Fruit fly (Drosophila melanogaster) whole organism, embryonic: ENCODE data around the gene CG2145.
A peak's percentile ranks its signal among the peaks of the same experiment; 100 is the strongest.

Experiments used
- Abd-B ChIP-seq: fragments of 200-800 bp; sonication (Bioruptor generic); optimal IDR thresholded peaks from 2 replicates; lab custom pipeline; 2018; ENCODE audit warnings: missing biosample characterization, mild to moderate bottlenecking, missing genetic modification characterization, moderate library complexity
- Adf1 ChIP-seq: fragments of 200-800 bp; sonication (Bioruptor generic); IDR thresholded peaks from 2 replicates; pipeline ENCODE4 v1.3.6; 2022; ENCODE audit warnings: missing biosample characterization, missing genetic modification characterization
- BEAF-32 ChIP-seq: fragments of 200-800 bp; sonication (Bioruptor generic); optimal IDR thresholded peaks from 3 replicates; lab custom pipeline; 2017; ENCODE audit warnings: missing biosample characterization, missing genetic modification characterization, mild to moderate bottlenecking, moderate library complexity, missing genetic modification reagents
- CG12299 ChIP-seq: fragments of 200-800 bp; sonication (Bioruptor generic); optimal IDR thresholded peaks from 2 replicates; lab custom pipeline; 2018; ENCODE audit warnings: missing biosample characterization, mild to moderate bottlenecking, missing genetic modification characterization
- CG17385 ChIP-seq: fragments of 200-800 bp; sonication (Bioruptor generic); optimal IDR thresholded peaks from 3 replicates; lab custom pipeline; 2018; ENCODE audit warnings: missing biosample characterization, mild to moderate bottlenecking, missing genetic modification characterization
- CG17568 ChIP-seq: fragments of 200-800 bp; sonication (Bioruptor generic); optimal IDR thresholded peaks from 2 replicates; lab custom pipeline; 2018; ENCODE audit warnings: missing biosample characterization, mild to moderate bottlenecking, missing genetic modification characterization, moderate library complexity
- CG17829 ChIP-seq: fragments of 200-800 bp; optimal IDR thresholded peaks from 2 replicates; lab custom pipeline; 2019; ENCODE audit warnings: missing biosample characterization, mild to moderate bottlenecking, missing genetic modification characterization, moderate library complexity
- CG17912 ChIP-seq: fragments of 200-800 bp; sonication (Bioruptor generic); optimal IDR thresholded peaks from 2 replicates; lab custom pipeline; 2018; ENCODE audit warnings: missing biosample characterization, mild to moderate bottlenecking, missing genetic modification characterization
- CG31441 ChIP-seq: fragments of 200-800 bp; sonication (Bioruptor generic); IDR thresholded peaks from 2 replicates; pipeline ENCODE4 v1.3.6; 2022; ENCODE audit warnings: missing biosample characterization, missing genetic modification characterization
- CG3281 ChIP-seq: fragments of 200-800 bp; sonication (Bioruptor generic); optimal IDR thresholded peaks from 3 replicates; lab custom pipeline; 2017; ENCODE audit warnings: missing biosample characterization, mild to moderate bottlenecking, missing genetic modification characterization
- CG34376 ChIP-seq: fragments of 200-800 bp; sonication (Bioruptor generic); optimal IDR thresholded peaks from 2 replicates; lab custom pipeline; 2018; ENCODE audit warnings: missing biosample characterization, mild to moderate bottlenecking, missing genetic modification characterization
- CG4617 ChIP-seq: fragments of 200-800 bp; sonication (Bioruptor generic); optimal IDR thresholded peaks from 3 replicates; lab custom pipeline; 2016; ENCODE audit warnings: missing biosample characterization, missing genetic modification characterization, borderline replicate concordance
- CG4707 ChIP-seq: fragments of 200-800 bp; sonication (Bioruptor generic); optimal IDR thresholded peaks from 2 replicates; lab custom pipeline; 2018; ENCODE audit warnings: missing biosample characterization, mild to moderate bottlenecking, missing genetic modification characterization, moderate library complexity
- CG8290 ChIP-seq, 3 experiments: fragments of 200-800 bp; sonication (Bioruptor generic); optimal IDR thresholded peaks; 2 replicates each; lab custom pipeline; 2016 to 2019; ENCODE audit warnings: missing biosample characterization in 3 of 3, missing genetic modification characterization in 3 of 3, mild to moderate bottlenecking in 2 of 3, moderate library complexity in 1 of 3
- CoRest ChIP-seq: fragments of 200-800 bp; sonication (Bioruptor generic); optimal IDR thresholded peaks from 3 replicates; lab custom pipeline; 2018; ENCODE audit warnings: missing biosample characterization, mild to moderate bottlenecking, missing genetic modification characterization, moderate library complexity
- Dip3 ChIP-seq: fragments of 200-800 bp; sonication (Bioruptor generic); optimal IDR thresholded peaks from 3 replicates; lab custom pipeline; 2016; ENCODE audit warnings: missing biosample characterization, missing genetic modification characterization
- E2f1 ChIP-seq: fragments of 200-800 bp; sonication (Bioruptor generic); IDR thresholded peaks from 2 replicates; pipeline ENCODE4 v1.3.6; 2022; ENCODE audit warnings: missing biosample characterization, missing genetic modification characterization
- Elba2 ChIP-seq: fragments of 200-800 bp; sonication (Bioruptor generic); optimal IDR thresholded peaks from 3 replicates; lab custom pipeline; 2016; ENCODE audit warnings: missing biosample characterization, missing genetic modification characterization
- Fer3 ChIP-seq: fragments of 200-800 bp; sonication (Bioruptor generic); optimal IDR thresholded peaks from 2 replicates; lab custom pipeline; 2018; ENCODE audit warnings: missing biosample characterization, mild to moderate bottlenecking, missing genetic modification characterization, moderate library complexity
- GATAe ChIP-seq: fragments of 200-800 bp; sonication (Bioruptor generic); conservative IDR thresholded peaks from 2 replicates; pipeline ENCODE4 v1.3.6; 2022; ENCODE audit warnings: missing biosample characterization, missing genetic modification characterization
- H15 ChIP-seq: fragments of 200-800 bp; sonication (Bioruptor generic); IDR thresholded peaks from 3 replicates; pipeline ENCODE4 v1.3.6; 2022; ENCODE audit warnings: missing biosample characterization, missing genetic modification characterization
- HLHmδ ChIP-seq: fragments of 200-800 bp; sonication (Bioruptor generic); optimal IDR thresholded peaks from 2 replicates; lab custom pipeline; 2018; ENCODE audit warnings: missing biosample characterization, mild to moderate bottlenecking, missing genetic modification characterization, moderate library complexity
- Hey ChIP-seq: fragments of 200-800 bp; sonication (Bioruptor generic); optimal IDR thresholded peaks from 3 replicates; lab custom pipeline; 2018; ENCODE audit warnings: missing biosample characterization, mild to moderate bottlenecking, missing genetic modification characterization
- HmgD ChIP-seq: fragments of 200-800 bp; sonication (Bioruptor generic); optimal IDR thresholded peaks from 3 replicates; lab custom pipeline; 2016; ENCODE audit warnings: missing biosample characterization, missing genetic modification characterization
- Hr78 ChIP-seq, 2 experiments: fragments of 200-800 bp in 1 of 2; fragments of >200 bp in 1 of 2; sonication (Bioruptor generic) in 1 of 2; optimal IDR thresholded peaks; 2 replicates each; lab custom pipeline; 2017 to 2019; ENCODE audit warnings: missing biosample characterization in 2 of 2, missing genetic modification characterization in 2 of 2, mild to moderate bottlenecking in 1 of 2, moderate library complexity in 1 of 2
- Meics ChIP-seq: fragments of 200-800 bp; sonication (Bioruptor generic); optimal IDR thresholded peaks from 2 replicates; lab custom pipeline; 2017; ENCODE audit warnings: missing biosample characterization, mild to moderate bottlenecking, missing genetic modification characterization
- Poxn ChIP-seq: fragments of 200-800 bp; sonication (Bioruptor generic); IDR thresholded peaks from 2 replicates; pipeline ENCODE4 v1.3.6; 2022; ENCODE audit warnings: missing biosample characterization, missing genetic modification characterization
- Scr ChIP-seq: fragments of 200-800 bp; sonication (Bioruptor generic); IDR thresholded peaks from 2 replicates; pipeline ENCODE4 v1.3.6; 2022; ENCODE audit warnings: missing biosample characterization, missing genetic modification characterization; ENCODE audit not compliant: partially characterized antibody
- Six4 ChIP-seq: fragments of 200-800 bp; sonication (Bioruptor generic); optimal IDR thresholded peaks from 2 replicates; lab custom pipeline; 2016; ENCODE audit warnings: missing biosample characterization, missing genetic modification characterization
- Sox100B ChIP-seq: fragments of 200-800 bp; sonication (Bioruptor generic); optimal IDR thresholded peaks from 3 replicates; lab custom pipeline; 2018; ENCODE audit warnings: missing biosample characterization, mild to moderate bottlenecking, missing genetic modification characterization
- Tbp ChIP-seq: fragments of >200 bp; optimal IDR thresholded peaks from 2 replicates; lab custom pipeline; 2018; ENCODE audit warnings: missing biosample characterization, missing genetic modification characterization
- Trl ChIP-seq, 3 experiments: fragments of >200 bp in 2 of 3; fragments of 200-800 bp in 1 of 3; sonication (Bioruptor generic) in 1 of 3; optimal IDR thresholded peaks; 2 replicates in 1 of 3; 3 replicates in 2 of 3; lab custom pipeline; 2016 to 2017; ENCODE audit warnings: missing biosample characterization in 1 of 3, missing genetic modification characterization in 1 of 3
- bbx ChIP-seq: fragments of 200-800 bp; sonication (Bioruptor generic); IDR thresholded peaks from 2 replicates; pipeline ENCODE4 v1.3.6; 2022; ENCODE audit warnings: missing biosample characterization, missing genetic modification characterization; ENCODE audit not compliant: partially characterized antibody
- bowl ChIP-seq: fragments of 200-800 bp; sonication (Bioruptor generic); IDR thresholded peaks from 2 replicates; pipeline ENCODE4 v1.3.6; 2022; ENCODE audit warnings: missing biosample characterization, missing genetic modification characterization
- dpn ChIP-seq, 2 experiments: fragments of 200-800 bp; sonication (Bioruptor generic); optimal IDR thresholded peaks; 3 replicates each; lab custom pipeline; 2016; ENCODE audit warnings: missing biosample characterization in 2 of 2, missing genetic modification characterization in 2 of 2
- eve ChIP-seq, 2 experiments: fragments of >200 bp; optimal IDR thresholded peaks; 2 replicates each; lab custom pipeline; 2017; ENCODE audit warnings: missing biosample characterization in 2 of 2, missing genetic modification characterization in 2 of 2
- fd64A ChIP-seq: fragments of 200-800 bp; sonication (Bioruptor generic); optimal IDR thresholded peaks from 3 replicates; lab custom pipeline; 2018; ENCODE audit warnings: missing biosample characterization, mild to moderate bottlenecking, missing genetic modification characterization
- ftz-f1 ChIP-seq: fragments of 200-800 bp; sonication (Bioruptor generic); optimal IDR thresholded peaks from 2 replicates; lab custom pipeline; 2016; ENCODE audit warnings: missing biosample characterization, missing genetic modification characterization
- gsb ChIP-seq: fragments of 200-800 bp; sonication (Bioruptor generic); IDR thresholded peaks from 2 replicates; pipeline ENCODE4 v1.3.6; 2022; ENCODE audit warnings: missing biosample characterization, missing genetic modification characterization
- gt ChIP-seq: fragments of 200-800 bp; sonication (Bioruptor generic); IDR thresholded peaks from 2 replicates; pipeline ENCODE4 v1.3.6; 2022; ENCODE audit warnings: missing biosample characterization, missing genetic modification characterization
- kni ChIP-seq: fragments of 200-800 bp; sonication (Bioruptor generic); optimal IDR thresholded peaks from 3 replicates; lab custom pipeline; 2017; ENCODE audit warnings: mild to moderate bottlenecking, missing biosample characterization, missing genetic modification reagents, missing genetic modification characterization
- lov ChIP-seq, 2 experiments: fragments of 200-800 bp in 1 of 2; fragments of >200 bp in 1 of 2; sonication (Bioruptor generic) in 1 of 2; IDR thresholded peaks in 1 of 2; optimal IDR thresholded peaks in 1 of 2; 2 replicates in 1 of 2; 3 replicates in 1 of 2; pipeline versions ENCODE4 v1.3.6 to Lab custom; 2017 to 2022; ENCODE audit warnings: missing biosample characterization in 1 of 2, missing genetic modification characterization in 1 of 2
- nerfin-1 ChIP-seq: fragments of 200-800 bp; sonication (Bioruptor generic); optimal IDR thresholded peaks from 3 replicates; lab custom pipeline; 2019; ENCODE audit warnings: missing biosample characterization, mild to moderate bottlenecking, missing genetic modification characterization, moderate library complexity
- p53 ChIP-seq: fragments of 200-800 bp; sonication (Bioruptor generic); optimal IDR thresholded peaks from 2 replicates; lab custom pipeline; 2016; ENCODE audit warnings: missing biosample characterization, missing genetic modification characterization
- peb ChIP-seq: fragments of 200-800 bp; sonication (Bioruptor generic); IDR thresholded peaks from 2 replicates; pipeline ENCODE4 v1.3.6; 2022; ENCODE audit warnings: missing biosample characterization, missing genetic modification characterization
- psq ChIP-seq: fragments of 200-800 bp; sonication (Bioruptor generic); optimal IDR thresholded peaks from 2 replicates; lab custom pipeline; 2017; ENCODE audit warnings: missing biosample characterization, missing genetic modification characterization
- row ChIP-seq: fragments of 200-800 bp; sonication (Bioruptor generic); IDR thresholded peaks from 3 replicates; pipeline ENCODE4 v1.3.6; 2022; ENCODE audit warnings: missing biosample characterization, missing genetic modification characterization
- shn ChIP-seq: fragments of 200-800 bp; sonication (Bioruptor generic); optimal IDR thresholded peaks from 3 replicates; lab custom pipeline; 2016; ENCODE audit warnings: missing biosample characterization, missing genetic modification characterization
- sqz ChIP-seq: fragments of 200-800 bp; sonication (Bioruptor generic); optimal IDR thresholded peaks from 3 replicates; lab custom pipeline; 2018; ENCODE audit warnings: missing biosample characterization, mild to moderate bottlenecking, missing genetic modification characterization
- toy ChIP-seq: fragments of 200-800 bp; sonication (Bioruptor generic); IDR thresholded peaks from 2 replicates; pipeline ENCODE4 v1.3.6; 2022; ENCODE audit warnings: missing biosample characterization, missing genetic modification characterization

CG2145 gene

dm6 chrX:10927110-10927509 is at the start of gene CG2145:
Gene CG2145, plus strand, starts transcription at chrX:10927399.
- TF ChIP-seq p53 (GFP tag; lab: Kevin White, UChicago) (no peak), CG34376 (GFP tag; lab: Kevin White, UChicago) (peak; percentile 26), H15 (GFP tag; lab: Robert Waterston, UW) (no peak), Abd-B (GFP tag; lab: Kevin White, UChicago) (no peak), CG4617 (no peak), CG12299 (no peak), CG17568 (GFP tag; lab: Kevin White, UChicago) (no peak), CG3281 (GFP tag; lab: Kevin White, UChicago) (peak; percentile 0), CG17385 (no peak), HLHmδ (GFP tag; lab: Kevin White, UChicago) (no peak), CG17912 (GFP tag; lab: Kevin White, UChicago) (no peak), gt (GFP tag; lab: Robert Waterston, UW) (no peak), CG8290 (GFP tag; optimal IDR thresholded peaks at IDR 0.05; lab: Kevin White, UChicago) (no peak), CG8290 (tag; optimal IDR thresholded peaks at IDR 0.05; lab: Kevin White, UChicago) (peak in 1 of 2 experiments; percentile 20), eve (GFP tag; optimal IDR thresholded peaks at IDR 0.05; lab: Kevin White, UChicago) (no peak), CG17829 (tag; lab: Kevin White, UChicago) (no peak), BEAF-32 (no peak), Fer3 (peak; percentile 3), CG4707 (no peak), Scr (GFP tag; lab: Robert Waterston, UW) (no peak), ftz-f1 (GFP tag; lab: Kevin White, UChicago) (no peak), nerfin-1 (tag; lab: Kevin White, UChicago) (no peak), Dip3 (no peak), shn (no peak), GATAe (GFP tag; lab: Robert Waterston, UW) (no peak), bowl (no peak), Six4 (no peak), psq (GFP tag; lab: Kevin White, UChicago) (no peak), peb (no peak), dpn (GFP tag; optimal IDR thresholded peaks at IDR 0.05; lab: Kevin White, UChicago) (no peak), Poxn (GFP tag; lab: Robert Waterston, UW) (no peak), Hey (tag; lab: Kevin White, UChicago) (no peak), HmgD (GFP tag; lab: Kevin White, UChicago) (no peak), Adf1 (peak; percentile 73), row (GFP tag; lab: Robert Waterston, UW) (peak; percentile 18; the same call in 1 of the 3 replicates), sqz (GFP tag; lab: Kevin White, UChicago) (no peak), Meics (GFP tag; lab: Kevin White, UChicago) (no peak), Elba2 (GFP tag; lab: Kevin White, UChicago) (no peak), CoRest (peak; percentile 3), E2f1 (GFP tag; lab: Robert Waterston, UW) (no peak), Trl (optimal IDR thresholded peaks at IDR 0.05; lab: Kevin White, UChicago) (no peak), Trl (GFP tag; optimal IDR thresholded peaks at IDR 0.05; lab: Kevin White, UChicago) (no peak), lov (optimal IDR thresholded peaks at IDR 0.05; lab: Kevin White, UChicago) (no peak), lov (GFP tag; IDR thresholded peaks at IDR 0.05; lab: Robert Waterston, UW) (no peak), fd64A (GFP tag; lab: Kevin White, UChicago) (no peak), toy (no peak), Hr78 (GFP tag; optimal IDR thresholded peaks at IDR 0.05; lab: Kevin White, UChicago) (no peak), kni (GFP tag; lab: Kevin White, UChicago) (no peak), gsb (no peak), Tbp (GFP tag; lab: Kevin White, UChicago) (no peak), bbx (no peak), CG31441 (GFP tag; lab: Robert Waterston, UW) (0 out of 2 replicates have a peak, but pooled peaks have one; percentile 12), Sox100B (no peak)
